Fruit fly (Drosophila melanogaster): ENCODE results near the gene CG13674.

DNA sequence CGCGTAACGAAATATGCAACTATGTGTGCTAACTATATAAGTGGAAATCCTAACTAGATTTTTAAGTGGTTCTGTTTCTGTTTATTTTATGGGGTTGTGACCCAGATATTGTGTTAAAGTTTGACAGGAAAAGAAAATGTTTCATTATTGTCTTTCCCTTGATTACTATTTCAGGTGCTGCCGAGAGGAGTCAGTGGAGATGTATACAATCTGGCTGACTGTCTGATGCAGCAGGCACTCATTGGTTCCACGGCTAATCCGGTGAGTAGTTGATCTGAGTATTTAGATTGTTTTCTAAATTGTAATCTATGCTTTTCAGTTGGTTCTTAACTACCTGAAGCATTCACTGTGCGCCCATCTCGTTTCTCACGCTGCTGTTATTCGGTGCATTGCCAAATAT, 25.8 kb downstream of the CG13674 start, which contains the start of gene CG7387:
- TF ChIP-seq CG15710 (tag; optimal IDR thresholded peaks at IDR 0.05) (no peak), fd96Ca (GFP tag; IDR thresholded peaks at IDR 0.05) (no peak)
